Worm (Caenorhabditis elegans) whole organism, L3 larva: ENCODE data around the gene osta-1.

Experiments used
- R02D3.7 ChIP-seq: fragments of 150-350 bp; optimal IDR thresholded peaks from 2 replicates; lab custom pipeline; 2014; ENCODE audit warnings: missing biosample characterization, missing genetic modification characterization
- ZK546.5 ChIP-seq: sonication (generic microtip); optimal IDR thresholded peaks from 2 replicates; lab custom pipeline; 2017; ENCODE audit warnings: missing biosample characterization, missing genetic modification characterization
- ama-1 ChIP-seq: fragments of 150-350 bp; optimal IDR thresholded peaks from 2 replicates; lab custom pipeline; 2018
- ceh-16 ChIP-seq: sonication (generic microtip); optimal IDR thresholded peaks from 2 replicates; lab custom pipeline; 2017; ENCODE audit warnings: missing biosample characterization, missing genetic modification characterization
- ceh-28 ChIP-seq: fragments of 150-350 bp; optimal IDR thresholded peaks from 2 replicates; lab custom pipeline; 2014; ENCODE audit warnings: missing biosample characterization, missing genetic modification reagents, missing genetic modification characterization
- ceh-82 ChIP-seq: fragments of 150-350 bp; optimal IDR thresholded peaks from 2 replicates; lab custom pipeline; 2014; ENCODE audit warnings: missing biosample characterization, missing genetic modification characterization
- daf-12 ChIP-seq: fragments of 150-350 bp; optimal IDR thresholded peaks from 2 replicates; lab custom pipeline; 2014; ENCODE audit warnings: missing biosample characterization, missing genetic modification reagents, missing genetic modification characterization
- egl-27 ChIP-seq: sonication (generic microtip); optimal IDR thresholded peaks from 4 replicates; lab custom pipeline; 2017; ENCODE audit warnings: missing biosample characterization, missing genetic modification reagents, missing genetic modification characterization
- egl-5 ChIP-seq: fragments of 150-350 bp; optimal IDR thresholded peaks from 2 replicates; lab custom pipeline; 2017; ENCODE audit warnings: missing biosample characterization, missing genetic modification reagents, missing genetic modification characterization, inconsistent platforms
- elt-1 ChIP-seq: fragments of 150-350 bp; optimal IDR thresholded peaks from 2 replicates; lab custom pipeline; 2014; ENCODE audit warnings: missing biosample characterization, missing genetic modification characterization
- elt-2 ChIP-seq: sonication (generic microtip); optimal IDR thresholded peaks from 2 replicates; lab custom pipeline; 2016; ENCODE audit warnings: missing genetic modification reagents, mild to moderate bottlenecking, missing genetic modification characterization, missing compliant biosample characterization
- eor-1 ChIP-seq, 2 experiments: fragments of 150-350 bp; optimal IDR thresholded peaks; 2 replicates each; lab custom pipeline; 2014 to 2018; ENCODE audit warnings: missing biosample characterization in 2 of 2, missing genetic modification characterization in 2 of 2
- fkh-10 ChIP-seq: sonication (generic microtip); optimal IDR thresholded peaks from 2 replicates; lab custom pipeline; 2017; ENCODE audit warnings: missing biosample characterization, missing genetic modification reagents, missing genetic modification characterization
- fos-1 ChIP-seq: fragments of 150-350 bp; optimal IDR thresholded peaks from 2 replicates; lab custom pipeline; 2014; ENCODE audit warnings: missing biosample characterization, missing genetic modification characterization
- hmg-11 ChIP-seq: sonication (generic microtip); optimal IDR thresholded peaks from 2 replicates; lab custom pipeline; 2016; ENCODE audit warnings: missing genetic modification characterization, missing compliant biosample characterization
- jun-1 ChIP-seq: fragments of 150-350 bp; optimal IDR thresholded peaks from 2 replicates; lab custom pipeline; 2014; ENCODE audit warnings: missing biosample characterization, missing genetic modification reagents, missing genetic modification characterization
- lin-15B ChIP-seq: fragments of 150-350 bp; optimal IDR thresholded peaks from 2 replicates; lab custom pipeline; 2014; ENCODE audit warnings: missing biosample characterization, missing genetic modification characterization
- lsy-12 ChIP-seq: sonication (generic microtip); optimal IDR thresholded peaks from 2 replicates; lab custom pipeline; 2016; ENCODE audit warnings: mild to moderate bottlenecking, missing genetic modification characterization, missing compliant biosample characterization
- mdl-1 ChIP-seq: fragments of 150-350 bp; optimal IDR thresholded peaks from 2 replicates; lab custom pipeline; 2014; ENCODE audit warnings: missing biosample characterization, missing genetic modification characterization
- mml-1 ChIP-seq: fragments of 150-350 bp; sonication (generic microtip); optimal IDR thresholded peaks from 3 replicates; lab custom pipeline; 2014; ENCODE audit warnings: missing biosample characterization, missing genetic modification characterization
- nfya-1 ChIP-seq: sonication (generic microtip); optimal IDR thresholded peaks from 2 replicates; lab custom pipeline; 2017; ENCODE audit warnings: missing genetic modification characterization, mild to moderate bottlenecking, missing compliant biosample characterization, antibody characterized with exemption, moderate library complexity; ENCODE audit not compliant: insufficient read depth
- nhr-11 ChIP-seq: fragments of 150-350 bp; optimal IDR thresholded peaks from 2 replicates; lab custom pipeline; 2014; ENCODE audit warnings: missing biosample characterization, missing genetic modification characterization
- nhr-12 ChIP-seq: fragments of 150-350 bp; optimal IDR thresholded peaks from 2 replicates; lab custom pipeline; 2014; ENCODE audit warnings: missing biosample characterization, missing genetic modification characterization
- nhr-23 ChIP-seq: fragments of 150-350 bp; optimal IDR thresholded peaks from 2 replicates; lab custom pipeline; 2014; ENCODE audit warnings: missing biosample characterization, missing genetic modification reagents, missing genetic modification characterization
- nhr-237 ChIP-seq: fragments of 150-350 bp; optimal IDR thresholded peaks from 2 replicates; lab custom pipeline; 2014; ENCODE audit warnings: missing biosample characterization, missing genetic modification characterization
- nhr-25 ChIP-seq: sonication (generic microtip); optimal IDR thresholded peaks from 2 replicates; lab custom pipeline; 2017; ENCODE audit warnings: missing biosample characterization, missing genetic modification characterization
- nhr-43 ChIP-seq: sonication (generic microtip); optimal IDR thresholded peaks from 2 replicates; lab custom pipeline; 2016; ENCODE audit warnings: mild to moderate bottlenecking, missing genetic modification characterization, missing compliant biosample characterization; ENCODE audit not compliant: poor library complexity, severe bottlenecking
- nhr-67 ChIP-seq: fragments of 150-350 bp; optimal IDR thresholded peaks from 2 replicates; lab custom pipeline; 2014; ENCODE audit warnings: missing biosample characterization, missing genetic modification characterization
- nhr-76 ChIP-seq: fragments of 150-350 bp; sonication (generic microtip); optimal IDR thresholded peaks from 5 replicates; lab custom pipeline; 2014; ENCODE audit warnings: missing biosample characterization, missing genetic modification characterization
- nhr-77 ChIP-seq: fragments of 150-350 bp; optimal IDR thresholded peaks from 2 replicates; lab custom pipeline; 2014; ENCODE audit warnings: missing biosample characterization, missing genetic modification characterization
- pha-4 ChIP-seq: fragments of 150-350 bp; optimal IDR thresholded peaks from 2 replicates; lab custom pipeline; 2014; ENCODE audit warnings: missing biosample characterization, missing genetic modification reagents, missing genetic modification characterization
- pqm-1 ChIP-seq: fragments of 150-350 bp; optimal IDR thresholded peaks from 2 replicates; lab custom pipeline; 2017; ENCODE audit warnings: missing biosample characterization, missing genetic modification characterization, inconsistent platforms
- sea-2 ChIP-seq: fragments of 150-350 bp; sonication (generic microtip); optimal IDR thresholded peaks from 4 replicates; lab custom pipeline; 2014; ENCODE audit warnings: missing biosample characterization, missing genetic modification reagents, missing genetic modification characterization
- skn-1 ChIP-seq: fragments of 150-350 bp; optimal IDR thresholded peaks from 2 replicates; lab custom pipeline; 2014; ENCODE audit warnings: missing biosample characterization, missing genetic modification characterization
- snpc-4 ChIP-seq: fragments of 150-350 bp; optimal IDR thresholded peaks from 2 replicates; lab custom pipeline; 2014; ENCODE audit warnings: missing biosample characterization, missing genetic modification characterization
- tbx-2 ChIP-seq: sonication (generic microtip); optimal IDR thresholded peaks from 2 replicates; lab custom pipeline; 2016; ENCODE audit warnings: mild to moderate bottlenecking, missing genetic modification characterization, missing compliant biosample characterization
- unc-39 ChIP-seq: sonication (generic microtip); optimal IDR thresholded peaks from 4 replicates; lab custom pipeline; 2017; ENCODE audit warnings: missing biosample characterization, missing genetic modification characterization
- unc-62 ChIP-seq: fragments of 150-350 bp; sonication (generic microtip); optimal IDR thresholded peaks from 4 replicates; lab custom pipeline; 2014; ENCODE audit warnings: missing biosample characterization, missing genetic modification reagents, missing genetic modification characterization
- zag-1 ChIP-seq: fragments of 150-350 bp; optimal IDR thresholded peaks from 2 replicates; lab custom pipeline; 2014; ENCODE audit warnings: missing biosample characterization, missing genetic modification characterization
- ztf-11 ChIP-seq: fragments of 150-350 bp; optimal IDR thresholded peaks from 2 replicates; lab custom pipeline; 2014; ENCODE audit warnings: missing biosample characterization, missing genetic modification characterization
- ztf-4 ChIP-seq: fragments of 150-350 bp; optimal IDR thresholded peaks from 2 replicates; lab custom pipeline; 2014; ENCODE audit warnings: missing biosample characterization, missing genetic modification characterization

Gene osta-1

DNA sequence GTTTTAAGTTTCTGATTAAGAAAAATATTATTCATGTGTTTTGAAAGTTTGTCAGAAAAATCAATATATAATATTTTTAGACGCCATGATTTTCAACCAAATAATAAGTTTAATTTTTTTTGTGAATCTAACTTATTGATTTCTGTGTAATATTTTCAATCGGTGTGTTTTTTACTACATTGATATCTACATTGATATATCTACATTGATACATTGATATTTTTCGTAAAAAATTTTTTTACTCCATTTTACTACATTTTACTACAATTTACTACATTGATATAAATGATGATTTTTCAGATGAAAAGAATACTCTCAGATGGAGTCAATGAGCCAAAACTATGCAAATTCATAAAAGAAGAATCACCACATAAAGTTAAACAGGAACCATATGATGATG is 12.8 kb downstream of the osta-1 start, which contains the start of gene gmeb-1:
Gene gmeb-1 (plus strand): TSS at position 301 of the 400 bp plus-strand sequence.
- no peak for TF ChIP-seq nhr-43 (tag; lab: Kevin White, UChicago)
- no peak for TF ChIP-seq egl-27 (tag; lab: Kevin White, UChicago)
- no peak for TF ChIP-seq unc-39 (tag; lab: Kevin White, UChicago)
- TF ChIP-seq jun-1: no peak
- TF ChIP-seq nhr-237: no peak
- no peak for TF ChIP-seq sea-2
- no peak for TF ChIP-seq nhr-77 (tag; lab: Kevin White, UChicago)
- no peak for TF ChIP-seq tbx-2
- no peak for TF ChIP-seq lsy-12 (tag; lab: Kevin White, UChicago)
- TF ChIP-seq fos-1 (tag; lab: Kevin White, UChicago): no peak
- no peak for TF ChIP-seq nhr-76 (tag; lab: Kevin White, UChicago)
- no peak for TF ChIP-seq eor-1 (tag; optimal IDR thresholded peaks at IDR 0.05; lab: Kevin White, UChicago)
- TF ChIP-seq ceh-16 (tag; lab: Kevin White, UChicago): no peak
- no peak for TF ChIP-seq mdl-1 (tag; lab: Kevin White, UChicago)

DNA sequence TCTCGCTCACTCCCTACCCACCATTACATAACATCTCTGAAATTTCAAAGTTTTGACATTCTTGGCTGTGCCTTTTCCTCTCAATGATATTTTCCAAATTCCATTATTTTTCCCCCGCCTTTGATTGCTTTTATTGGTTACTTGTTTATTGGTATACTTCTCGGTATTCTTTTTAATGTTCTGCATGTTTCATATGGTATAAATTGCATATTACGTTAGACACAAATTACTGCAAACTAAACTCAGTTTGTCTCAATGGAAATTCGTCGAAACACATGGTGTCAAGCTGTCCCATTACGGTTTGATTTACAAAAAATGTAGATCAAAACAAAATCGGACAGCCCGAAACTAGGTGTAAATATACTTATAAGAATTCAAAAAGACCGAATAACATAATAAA is 15.5 kb downstream of the osta-1 start:
- TF ChIP-seq nhr-67 (tag; lab: Kevin White, UChicago) (no peak), lin-15B (tag; lab: Kevin White, UChicago) (no peak), elt-2 (tag; lab: Kevin White, UChicago) (no peak), nhr-77 (tag; lab: Kevin White, UChicago) (no peak), nhr-43 (tag; lab: Kevin White, UChicago) (no peak), nhr-25 (no peak), mdl-1 (tag; lab: Kevin White, UChicago) (no peak), egl-5 (tag; lab: Kevin White, UChicago) (no peak), ama-1 (lab: Kevin White, UChicago) (no peak), ztf-11 (tag; lab: Kevin White, UChicago) (no peak), snpc-4 (tag; lab: Kevin White, UChicago) (no peak), nhr-12 (tag; lab: Kevin White, UChicago) (no peak), ztf-4 (no peak), nhr-237 (no peak)
- TF ChIP-seq, all 47 proteins: peak for 0

- no peak for TF ChIP-seq nhr-237
- TF ChIP-seq nhr-23 (tag; lab: Kevin White, UChicago): peak; percentile 18
- peak; percentile 49 for TF ChIP-seq nhr-43 (tag; lab: Kevin White, UChicago)
- peak; percentile 39 for TF ChIP-seq nhr-25
Measured at ce11 chrII:23025-23424, 16.6 kb downstream of the osta-1 start, which contains the start of gene sqt-2. Gene sqt-2, plus strand, starts transcription at chrII:23325.

ce11 chrII:23739-24138 is 17.3 kb downstream of the osta-1 start:
- TF ChIP-seq ama-1 (lab: Kevin White, UChicago): peak; percentile 14
- no peak for TF ChIP-seq unc-62

ce11 chrII:24559-24998 is 18.1 kb downstream of the osta-1 start, which contains the start of gene enee-1:
Gene enee-1, plus strand, starts transcription at chrII:24666.
- TF ChIP-seq nhr-43 (tag; lab: Kevin White, UChicago): peak; percentile 91
- TF ChIP-seq ztf-11 (tag; lab: Kevin White, UChicago): peak; percentile 8
- no peak for TF ChIP-seq daf-12 (tag; lab: Kevin White, UChicago)
- TF ChIP-seq ceh-28: peak; percentile 80
- peak; percentile 93 for TF ChIP-seq pha-4 (tag; lab: Kevin White, UChicago)
- peak; percentile 82 for TF ChIP-seq tbx-2
- peak; percentile 90 for TF ChIP-seq nfya-1 (tag; lab: Kevin White, UChicago)
- peak; percentile 90 for TF ChIP-seq lin-15B (tag; lab: Kevin White, UChicago)
- no peak for TF ChIP-seq elt-1 (tag; lab: Kevin White, UChicago)
- peak; percentile 74 for TF ChIP-seq snpc-4 (tag; lab: Kevin White, UChicago)
- TF ChIP-seq nhr-11 (tag; lab: Kevin White, UChicago): no peak
- no peak for TF ChIP-seq unc-39 (tag; lab: Kevin White, UChicago)
- peak; percentile 65 for TF ChIP-seq skn-1 (tag; lab: Kevin White, UChicago)
- peak; percentile 46 for TF ChIP-seq pqm-1
- TF ChIP-seq egl-5 (tag; lab: Kevin White, UChicago): peak; percentile 73
- TF ChIP-seq R02D3.7 (tag; lab: Kevin White, UChicago): peak; percentile 59
- TF ChIP-seq nhr-77 (tag; lab: Kevin White, UChicago): peak; percentile 34
- no peak for TF ChIP-seq nhr-12 (tag; lab: Kevin White, UChicago)
- TF ChIP-seq mml-1 (tag; lab: Kevin White, UChicago): no peak
- peak; percentile 49 for TF ChIP-seq fos-1 (tag; lab: Kevin White, UChicago)
- TF ChIP-seq fkh-10 (GFP tag; lab: Kevin White, UChicago): peak; percentile 16
- no peak for TF ChIP-seq nhr-76 (tag; lab: Kevin White, UChicago)
- no peak for TF ChIP-seq ZK546.5 (tag; lab: Kevin White, UChicago)
- peak; percentile 97 for TF ChIP-seq ama-1 (lab: Kevin White, UChicago)
- TF ChIP-seq elt-2 (tag; lab: Kevin White, UChicago): peak; percentile 42
- TF ChIP-seq nhr-237: no peak
- TF ChIP-seq nhr-23 (tag; lab: Kevin White, UChicago): peak; percentile 93
- peak; percentile 0 for TF ChIP-seq hmg-11
- TF ChIP-seq unc-62: no peak
- TF ChIP-seq zag-1 (tag; lab: Kevin White, UChicago): no peak
- TF ChIP-seq ztf-4: peak; percentile 79
- TF ChIP-seq jun-1: peak; percentile 38
- TF ChIP-seq nhr-25: peak; percentile 89
- TF ChIP-seq lsy-12 (tag; lab: Kevin White, UChicago): peak; percentile 77
- no peak for TF ChIP-seq ceh-82 (tag; lab: Kevin White, UChicago)
